Worm (Caenorhabditis elegans): ENCODE measurements around the gene R05H10.1.

R05H10.1 gene

DNA sequence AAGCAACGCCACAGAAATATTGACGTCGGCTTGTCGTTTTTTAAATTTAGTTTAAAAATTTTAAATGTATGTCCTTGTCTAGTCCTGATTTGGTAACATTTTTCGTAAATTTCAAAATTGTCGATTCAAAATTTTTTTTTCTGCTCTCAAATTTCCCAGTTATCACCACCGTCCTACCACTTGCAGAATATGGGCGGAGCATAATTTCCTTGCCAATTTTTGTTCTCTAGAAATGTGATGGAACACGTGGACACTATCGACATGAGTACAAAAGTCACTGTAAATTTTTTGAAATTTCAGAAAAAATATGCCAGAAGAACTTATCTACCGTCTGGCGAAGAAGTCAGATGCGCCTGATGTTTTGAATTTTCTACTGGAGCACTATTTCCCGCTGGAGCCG lies 3.6 kb downstream of the R05H10.1 start, which contains the start of gene R05H10.7:
Gene R05H10.7, plus strand, starts transcription at position 301 of the 400 bp plus-strand sequence.
- TF ChIP-seq B0310.2 (tag; optimal IDR thresholded peaks at IDR 0.05) (no peak), scrt-1 (GFP tag; IDR thresholded peaks at IDR 0.05) (no peak), hmg-4 (GFP tag; optimal IDR thresholded peaks at IDR 0.05) (no peak)

DNA sequence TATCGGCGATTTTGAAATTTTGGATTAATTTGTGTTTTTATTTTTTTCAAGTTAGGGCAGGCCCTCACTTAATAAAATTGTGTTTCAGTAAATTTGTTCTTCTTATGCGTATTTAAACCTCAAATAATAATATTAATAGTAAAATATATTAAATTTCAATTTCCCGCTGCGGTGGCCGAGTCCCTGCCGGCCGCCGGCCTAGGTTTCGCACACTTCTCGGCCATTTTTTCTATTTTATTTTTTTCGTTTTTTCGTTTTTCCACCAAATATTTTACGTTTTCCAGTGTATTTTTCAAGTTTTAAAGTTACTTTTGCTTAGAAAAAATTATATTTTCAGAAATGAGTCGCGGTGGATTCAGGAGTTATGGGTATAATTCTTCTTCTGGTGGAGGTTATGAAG lies 5.3 kb downstream of the R05H10.1 start, which contains the start of gene rbm-28:
Gene rbm-28, plus strand, starts transcription at position 338 of the 400 bp plus-strand sequence.
- TF ChIP-seq B0310.2 (tag; optimal IDR thresholded peaks at IDR 0.05) = no peak
- no peak for TF ChIP-seq ets-7 (tag; optimal IDR thresholded peaks at IDR 0.05)
- no peak for TF ChIP-seq F13C5.2 (tag; optimal IDR thresholded peaks at IDR 0.05)
- TF ChIP-seq ama-1 (optimal IDR thresholded peaks at IDR 0.05) = no peak
- TF ChIP-seq ceh-36 (tag; optimal IDR thresholded peaks at IDR 0.05) = no peak
- TF ChIP-seq tbx-37 (GFP tag; conservative IDR thresholded peaks at IDR 0.05) = peak; percentile 62; the same call in 1 of the 2 replicates
- peak; percentile 67; the same call in 1 of the 2 replicates for TF ChIP-seq pes-1 (GFP tag; IDR thresholded peaks at IDR 0.05)
- no peak for TF ChIP-seq hmbx-1 (tag; optimal IDR thresholded peaks at IDR 0.05)

DNA sequence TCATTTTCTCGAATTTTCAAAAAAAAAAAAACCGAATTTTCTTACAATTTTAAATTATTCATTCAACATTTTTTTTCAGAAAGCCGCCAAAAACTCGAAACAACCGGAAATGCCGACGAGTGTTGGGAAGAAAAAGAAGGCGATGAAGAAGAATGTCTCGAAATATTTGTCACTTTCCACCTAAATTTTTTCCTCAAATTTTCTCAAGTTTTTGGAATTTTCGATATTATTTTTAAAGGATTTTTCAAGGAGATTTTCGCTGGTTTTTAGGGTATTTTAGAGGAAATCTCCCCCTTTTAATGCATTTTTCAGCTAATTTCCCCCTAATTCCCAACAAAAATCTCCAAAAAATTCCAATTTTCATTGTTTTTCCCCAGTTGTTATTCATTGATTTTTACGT lies 14.5 kb downstream of the R05H10.1 start:
- TF ChIP-seq ceh-36 (tag; optimal IDR thresholded peaks at IDR 0.05) (no peak), scrt-1 (GFP tag; IDR thresholded peaks at IDR 0.05) (no peak)

DNA sequence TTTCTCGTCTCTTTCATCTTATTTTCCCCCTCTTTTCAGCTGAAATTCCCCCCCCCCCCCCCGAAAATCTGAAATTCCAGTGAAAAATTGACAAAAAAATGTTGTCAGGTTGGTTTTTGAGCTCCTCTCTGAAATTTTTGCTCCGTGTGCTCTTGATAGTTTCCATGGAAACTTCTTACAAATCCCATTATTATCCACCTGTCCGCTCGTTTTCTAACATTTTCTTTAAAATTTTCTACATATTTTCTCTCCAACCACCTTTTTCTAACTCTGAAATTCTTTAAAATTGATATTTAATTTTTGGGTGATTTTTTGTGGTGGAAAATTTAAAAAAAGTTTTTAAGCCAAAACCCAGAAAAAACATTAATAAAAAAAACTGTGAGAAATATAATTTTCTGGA lies 15.1 kb downstream of the R05H10.1 start, which contains the start of gene gpx-2:
Gene gpx-2, plus strand, starts transcription at position 99 of the 400 bp plus-strand sequence.
- TF ChIP-seq scrt-1 (GFP tag; IDR thresholded peaks at IDR 0.05) (no peak), flt-1 (GFP tag; IDR thresholded peaks at IDR 0.05) (no peak), ama-1 (optimal IDR thresholded peaks at IDR 0.05) (no peak), hnd-1 (tag; optimal IDR thresholded peaks at IDR 0.05) (no peak), hmg-4 (GFP tag; optimal IDR thresholded peaks at IDR 0.05) (no peak), tbx-37 (GFP tag; conservative IDR thresholded peaks at IDR 0.05) (no peak), ceh-36 (tag; optimal IDR thresholded peaks at IDR 0.05) (no peak), B0310.2 (tag; optimal IDR thresholded peaks at IDR 0.05) (no peak)

DNA sequence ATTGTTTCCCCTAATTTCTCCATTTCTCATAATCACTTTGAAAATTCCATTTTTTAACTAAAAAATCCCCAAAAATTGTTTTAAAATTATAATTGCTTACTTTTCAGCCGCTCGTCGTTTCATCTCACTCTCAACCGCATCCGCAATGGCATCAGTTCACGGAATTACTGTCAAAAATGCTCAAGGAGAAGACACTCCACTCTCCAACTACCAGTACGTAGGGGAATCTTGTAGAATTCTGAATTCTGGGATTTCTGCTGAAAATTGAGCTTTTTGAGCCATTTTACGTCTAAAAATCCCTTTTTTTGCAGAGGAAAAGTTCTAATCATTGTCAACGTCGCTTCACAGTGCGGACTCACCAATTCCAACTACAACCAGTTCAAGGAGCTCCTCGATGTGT lies 15.9 kb downstream of the R05H10.1 start:
- TF ChIP-seq hmg-4 (GFP tag; optimal IDR thresholded peaks at IDR 0.05) (no peak), hmbx-1 (tag; optimal IDR thresholded peaks at IDR 0.05) (no peak), B0310.2 (tag; optimal IDR thresholded peaks at IDR 0.05) (no peak), flt-1 (GFP tag; IDR thresholded peaks at IDR 0.05) (no peak), F13C5.2 (tag; optimal IDR thresholded peaks at IDR 0.05) (no peak), tbx-37 (GFP tag; conservative IDR thresholded peaks at IDR 0.05) (no peak), ceh-13 (GFP tag; optimal IDR thresholded peaks at IDR 0.05) (no peak), tbx-11 (GFP tag; IDR thresholded peaks at IDR 0.05) (no peak)

DNA sequence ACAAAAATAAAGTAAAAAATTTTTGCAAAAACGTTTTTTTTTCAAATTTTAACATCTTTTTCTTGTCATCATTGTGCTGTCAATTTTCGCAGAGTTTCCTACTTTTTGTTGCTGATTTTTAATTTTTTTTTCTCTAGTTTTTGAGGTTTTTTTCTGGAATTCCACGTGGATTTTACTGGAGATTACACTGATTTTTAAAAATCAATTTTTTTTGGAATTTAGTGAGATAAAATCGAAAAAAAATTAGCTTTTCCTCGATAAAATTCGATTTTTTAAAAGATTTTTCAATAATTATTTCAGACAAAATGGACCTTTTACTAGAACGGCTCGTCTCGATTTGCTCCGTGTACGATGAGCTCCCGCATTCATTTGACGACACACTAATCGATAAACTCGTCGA lies 18.0 kb downstream of the R05H10.1 start, which contains the start of gene R05H10.3:
Gene R05H10.3, plus strand, starts transcription at position 301 of the 400 bp plus-strand sequence.
- no peak for TF ChIP-seq tbx-11 (GFP tag; IDR thresholded peaks at IDR 0.05)
- no peak for TF ChIP-seq sea-1 (GFP tag; conservative IDR thresholded peaks at IDR 0.05)
- no peak for TF ChIP-seq pes-1 (GFP tag; IDR thresholded peaks at IDR 0.05)
- TF ChIP-seq ceh-36 (tag; optimal IDR thresholded peaks at IDR 0.05) = no peak
- TF ChIP-seq aly-1 (tag; optimal IDR thresholded peaks at IDR 0.05) = no peak
- TF ChIP-seq ets-7 (tag; optimal IDR thresholded peaks at IDR 0.05) = no peak
- TF ChIP-seq ama-1 (optimal IDR thresholded peaks at IDR 0.05) = no peak
- TF ChIP-seq F13C5.2 (tag; optimal IDR thresholded peaks at IDR 0.05) = no peak
- no peak for TF ChIP-seq flt-1 (GFP tag; IDR thresholded peaks at IDR 0.05)
- no peak for TF ChIP-seq ceh-13 (GFP tag; optimal IDR thresholded peaks at IDR 0.05)
- TF ChIP-seq hnd-1 (tag; optimal IDR thresholded peaks at IDR 0.05) = no peak

DNA sequence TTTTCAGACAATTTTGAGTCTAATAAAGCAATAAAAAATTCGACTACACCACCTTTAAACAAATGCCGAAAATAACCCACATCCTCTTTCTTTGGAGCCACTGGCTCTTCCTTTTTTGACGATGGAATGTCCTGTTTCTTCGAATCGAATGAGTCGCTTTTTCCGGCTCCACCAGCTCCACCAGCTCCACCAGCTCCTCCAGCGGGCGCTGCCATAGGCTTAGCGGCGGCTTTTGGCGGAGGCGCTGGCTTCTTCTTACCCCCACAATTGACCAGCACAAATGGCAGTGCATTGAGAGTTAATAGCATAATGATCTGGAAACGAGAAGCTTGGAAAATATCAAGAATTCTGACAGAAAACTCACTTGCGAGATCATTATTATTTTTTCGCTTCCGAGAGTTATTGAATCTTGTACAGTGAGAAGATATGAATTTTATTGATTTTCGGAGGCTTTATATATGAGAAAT lies 25.2 kb downstream of the R05H10.1 start, which contains the start of gene Y53F4A.2:
Gene Y53F4A.2, minus strand, starts transcription at position 417 of the 467 bp plus-strand sequence.
- no peak for TF ChIP-seq hmbx-1 (tag; optimal IDR thresholded peaks at IDR 0.05)
- TF ChIP-seq aly-1 (tag; optimal IDR thresholded peaks at IDR 0.05) = no peak
- no peak for TF ChIP-seq hnd-1 (tag; optimal IDR thresholded peaks at IDR 0.05)
- no peak for TF ChIP-seq pes-1 (GFP tag; IDR thresholded peaks at IDR 0.05)

DNA sequence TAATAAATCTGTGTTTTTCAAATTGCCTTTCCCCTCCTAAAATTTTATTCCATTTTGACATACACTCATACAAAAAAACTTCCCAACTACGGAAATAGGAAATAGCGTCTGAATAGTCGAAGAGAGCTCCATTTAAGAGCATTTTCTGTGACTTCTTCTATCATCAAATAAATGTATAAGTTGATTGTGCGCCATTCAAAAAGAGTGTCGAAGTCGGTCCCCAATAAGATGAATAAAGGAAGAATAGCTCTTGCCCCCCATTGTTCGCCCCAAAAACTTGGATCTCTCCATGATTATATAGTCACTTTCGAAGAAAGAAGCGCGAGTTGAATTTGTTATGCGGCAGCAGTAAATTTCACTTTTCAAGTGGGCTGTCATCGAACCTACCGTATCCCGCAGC lies 40.9 kb downstream of the R05H10.1 start:
- TF ChIP-seq F13C5.2 (tag; optimal IDR thresholded peaks at IDR 0.05) (no peak), B0310.2 (tag; optimal IDR thresholded peaks at IDR 0.05) (no peak), ceh-13 (GFP tag; optimal IDR thresholded peaks at IDR 0.05) (no peak), tra-4 (tag; optimal IDR thresholded peaks at IDR 0.05) (no peak), ceh-36 (tag; optimal IDR thresholded peaks at IDR 0.05) (no peak), ama-1 (optimal IDR thresholded peaks at IDR 0.05) (no peak), tbx-37 (GFP tag; conservative IDR thresholded peaks at IDR 0.05) (no peak), flt-1 (GFP tag; IDR thresholded peaks at IDR 0.05) (no peak), scrt-1 (GFP tag; IDR thresholded peaks at IDR 0.05) (no peak), hnd-1 (tag; optimal IDR thresholded peaks at IDR 0.05) (no peak), sea-1 (GFP tag; conservative IDR thresholded peaks at IDR 0.05) (no peak), hmg-4 (GFP tag; optimal IDR thresholded peaks at IDR 0.05) (no peak), hmbx-1 (tag; optimal IDR thresholded peaks at IDR 0.05) (no peak), aly-1 (tag; optimal IDR thresholded peaks at IDR 0.05) (no peak), pes-1 (GFP tag; IDR thresholded peaks at IDR 0.05) (no peak)

DNA sequence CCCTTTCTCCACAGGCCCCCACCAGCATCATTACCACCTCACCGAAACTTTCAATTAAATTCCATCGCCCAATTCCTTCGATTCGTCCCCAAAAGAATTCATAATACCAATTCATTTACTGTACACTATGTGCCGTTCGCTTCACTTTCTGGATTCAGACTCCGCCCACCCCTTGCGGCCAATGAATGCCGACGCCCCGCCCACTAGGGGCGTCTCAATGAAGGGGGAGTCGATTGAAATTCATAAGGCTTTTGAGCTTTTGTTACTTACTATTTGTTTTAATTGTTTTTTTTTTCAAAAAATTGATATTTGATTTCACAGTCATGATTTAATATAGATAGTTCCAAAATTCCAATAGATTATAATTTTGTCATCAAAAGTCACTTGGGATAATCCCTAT lies 44.9 kb downstream of the R05H10.1 start:
- TF ChIP-seq tbx-37 (GFP tag; conservative IDR thresholded peaks at IDR 0.05) (no peak), ets-7 (tag; optimal IDR thresholded peaks at IDR 0.05) (no peak), aly-1 (tag; optimal IDR thresholded peaks at IDR 0.05) (no peak), ama-1 (optimal IDR thresholded peaks at IDR 0.05) (no peak), F13C5.2 (tag; optimal IDR thresholded peaks at IDR 0.05) (no peak), sea-1 (GFP tag; conservative IDR thresholded peaks at IDR 0.05) (no peak)

All from whole organism, early embryonic.